Worm (Caenorhabditis elegans) whole organism, L1 larva: ENCODE data around the gene clec-226.

Experiments used
- ama-1 ChIP-seq: fragments of 150-350 bp; optimal IDR thresholded peaks from 2 replicates; lab custom pipeline; 2014
- ceh-82 ChIP-seq, 3 experiments: fragments of 150-350 bp in 1 of 3; sonication (generic microtip) in 2 of 3; optimal IDR thresholded peaks; 2 replicates each; lab custom pipeline; 2014 to 2017; ENCODE audit warnings: missing biosample characterization in 3 of 3, missing genetic modification characterization in 3 of 3
- ces-1 ChIP-seq: fragments of 150-350 bp; optimal IDR thresholded peaks from 2 replicates; lab custom pipeline; 2014; ENCODE audit warnings: missing biosample characterization, missing genetic modification reagents, missing genetic modification characterization
- elt-2 ChIP-seq: sonication (generic microtip); optimal IDR thresholded peaks from 2 replicates; lab custom pipeline; 2016; ENCODE audit warnings: missing genetic modification characterization, mild to moderate bottlenecking, inconsistent platforms, missing compliant biosample characterization, missing genetic modification reagents
- jun-1 ChIP-seq: fragments of 150-350 bp; optimal IDR thresholded peaks from 2 replicates; lab custom pipeline; 2014; ENCODE audit warnings: missing biosample characterization, missing genetic modification reagents, missing genetic modification characterization
- lin-13 ChIP-seq: fragments of 150-350 bp; optimal IDR thresholded peaks from 2 replicates; lab custom pipeline; 2014; ENCODE audit warnings: missing biosample characterization, missing genetic modification reagents, missing genetic modification characterization
- mep-1 ChIP-seq: fragments of 150-350 bp; optimal IDR thresholded peaks from 2 replicates; lab custom pipeline; 2014; ENCODE audit warnings: missing biosample characterization, missing genetic modification characterization
- nhr-12 ChIP-seq: sonication (generic microtip); optimal IDR thresholded peaks from 2 replicates; lab custom pipeline; 2017; ENCODE audit warnings: missing biosample characterization, missing genetic modification characterization
- nhr-76 ChIP-seq: sonication (generic microtip); optimal IDR thresholded peaks from 2 replicates; lab custom pipeline; 2017; ENCODE audit warnings: missing biosample characterization, missing genetic modification characterization
- snpc-4 ChIP-seq: fragments of 150-350 bp; optimal IDR thresholded peaks from 2 replicates; lab custom pipeline; 2014; ENCODE audit warnings: missing biosample characterization, missing genetic modification characterization
- sptf-1 ChIP-seq: fragments of 150-350 bp; optimal IDR thresholded peaks from 2 replicates; lab custom pipeline; 2014; ENCODE audit warnings: missing biosample characterization, missing genetic modification characterization
- tbx-2 ChIP-seq: sonication (generic microtip); optimal IDR thresholded peaks from 2 replicates; lab custom pipeline; 2016; ENCODE audit warnings: missing genetic modification characterization, missing compliant biosample characterization

DNA sequence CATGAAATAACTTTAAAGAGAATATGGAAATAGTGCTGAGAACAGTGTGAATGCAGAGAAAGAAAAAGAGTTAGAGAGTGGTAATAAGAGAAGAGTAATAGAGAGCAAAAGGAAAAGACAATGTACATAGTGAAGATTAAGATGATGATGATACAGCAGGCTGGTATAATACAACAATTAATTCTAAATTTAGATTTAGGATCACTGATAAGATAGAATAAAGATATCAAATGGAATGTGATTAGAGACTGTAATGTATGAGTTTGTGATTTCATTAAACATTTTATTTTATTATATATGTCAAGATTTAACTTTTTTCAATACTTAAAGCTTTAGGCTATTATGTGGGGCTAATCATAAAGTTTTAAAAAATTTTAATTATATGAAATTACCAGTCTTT, 6.4 kb downstream of the clec-226 start, which contains the start of gene R10D12.8:
- no peak for TF ChIP-seq elt-2 (tag; lab: Kevin White, UChicago)
- TF ChIP-seq nhr-12: no peak
- no peak for TF ChIP-seq tbx-2
- TF ChIP-seq ceh-82 (tag; optimal IDR thresholded peaks at IDR 0.05; lab: Kevin White, UChicago): no peak
- no peak for TF ChIP-seq mep-1
- no peak for TF ChIP-seq jun-1 (tag; lab: Kevin White, UChicago)
- TF ChIP-seq nhr-76: no peak
- TF ChIP-seq lin-13: no peak
- TF ChIP-seq ces-1 (GFP tag; lab: Kevin White, UChicago): no peak
- TF ChIP-seq ama-1 (lab: Kevin White, UChicago): no peak
- no peak for TF ChIP-seq sptf-1 (tag; lab: Kevin White, UChicago)
- no peak for TF ChIP-seq snpc-4 (tag; lab: Kevin White, UChicago)
